Fruit fly (Drosophila melanogaster): Measurements from ENCODE around the gene CtIP.

CtIP gene

DNA sequence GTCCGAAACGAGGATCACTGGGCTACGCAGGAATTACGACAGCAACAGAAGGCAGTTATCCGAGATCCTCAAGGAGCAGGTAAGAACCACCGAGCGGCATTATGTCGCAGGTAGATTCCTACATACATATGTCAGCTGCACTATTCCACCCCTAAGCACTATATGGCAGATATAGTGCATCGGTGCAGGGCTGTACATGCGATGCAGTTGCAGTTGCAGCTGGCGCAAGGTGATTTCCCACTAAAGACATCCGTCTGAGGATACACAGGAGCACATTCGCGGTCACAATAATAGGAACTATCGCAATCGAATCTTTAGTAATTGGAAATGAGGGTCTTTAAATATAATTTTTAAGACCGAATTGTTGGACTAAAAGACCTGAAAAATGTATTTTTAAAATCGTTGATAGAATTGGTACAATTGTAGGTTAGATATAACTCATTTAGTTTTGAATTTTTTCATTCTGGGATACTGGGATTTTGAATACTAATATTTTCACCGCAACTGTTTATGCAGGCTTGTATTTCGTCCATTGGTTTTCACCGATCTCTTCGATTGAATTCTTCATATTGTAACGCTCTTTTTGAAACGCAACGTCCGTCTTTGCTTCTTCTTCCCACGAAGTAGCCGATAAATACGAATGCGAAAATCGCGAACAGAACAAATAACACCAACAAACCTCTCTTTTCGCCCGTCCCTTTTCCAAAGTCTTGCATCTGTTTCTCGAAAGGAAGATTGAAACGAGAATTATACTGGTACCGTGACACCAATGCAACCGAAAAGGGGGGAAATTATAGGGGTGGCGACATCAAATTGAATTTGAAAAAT lies 33.2 kb upstream of the CtIP start (continued):
- TF ChIP-seq trem (tag; optimal IDR thresholded peaks at IDR 0.05) (peak; percentile 65), CG17829 (tag; optimal IDR thresholded peaks at IDR 0.05) (peak; percentile 66), HLH54F (GFP tag; optimal IDR thresholded peaks at IDR 0.05) (no peak), CG7839 (tag; optimal IDR thresholded peaks at IDR 0.05) (peak; percentile 43), salm (tag; optimal IDR thresholded peaks at IDR 0.05) (no peak), Optix (GFP tag; IDR thresholded peaks at IDR 0.05) (no peak), lilli (GFP tag; optimal IDR thresholded peaks at IDR 0.05) (no peak), NFAT (GFP tag; IDR thresholded peaks at IDR 0.05) (no peak), Hey (tag; optimal IDR thresholded peaks at IDR 0.05) (no peak), Abd-B (GFP tag; optimal IDR thresholded peaks at IDR 0.05) (no peak), shn (GFP tag; optimal IDR thresholded peaks at IDR 0.05) (no peak), zen (tag; optimal IDR thresholded peaks at IDR 0.05) (peak; percentile 93), Dip2 (GFP tag; IDR thresholded peaks at IDR 0.05) (no peak), CG4617 (GFP tag; optimal IDR thresholded peaks at IDR 0.05; ENCODE audit: borderline replicate concordance) (no peak), ems (GFP tag; optimal IDR thresholded peaks at IDR 0.05) (no peak), nerfin-1 (tag; optimal IDR thresholded peaks at IDR 0.05) (no peak), Fer3 (tag; optimal IDR thresholded peaks at IDR 0.05) (no peak), bbx (GFP tag; IDR thresholded peaks at IDR 0.05; ENCODE audit: partially characterized antibody) (no peak), run (tag; optimal IDR thresholded peaks at IDR 0.05) (no peak), chif (GFP tag; optimal IDR thresholded peaks at IDR 0.05) (peak in 1 of 2 experiments; percentile 57), exex (tag; optimal IDR thresholded peaks at IDR 0.05) (no peak), CG2199 (GFP tag; IDR thresholded peaks at IDR 0.05) (peak; percentile 79; the same call in 1 of the 3 replicates), CG34224 (GFP tag; IDR thresholded peaks at IDR 0.05; ENCODE audit: partially characterized antibody) (no peak), gsb-n (tag; optimal IDR thresholded peaks at IDR 0.05) (peak; percentile 47), CG13775 (GFP tag; optimal IDR thresholded peaks at IDR 0.05) (peak; percentile 45), CG10147 (GFP tag; optimal IDR thresholded peaks at IDR 0.05) (no peak), Atf-2 (GFP tag; optimal IDR thresholded peaks at IDR 0.05) (no peak), CG10209 (GFP tag; optimal IDR thresholded peaks at IDR 0.05) (peak; percentile 40), amos (GFP tag; IDR thresholded peaks at IDR 0.05; ENCODE audit: partially characterized antibody) (0 out of 2 replicates have a peak, but pooled peaks have one; percentile 39), gcm (GFP tag; optimal IDR thresholded peaks at IDR 0.05) (peak; percentile 66), CG12236 (GFP tag; optimal IDR thresholded peaks at IDR 0.05) (peak; percentile 6), cwo (GFP tag; optimal IDR thresholded peaks at IDR 0.05) (no peak), corto (GFP tag; optimal IDR thresholded peaks at IDR 0.05) (peak; percentile 57), Bdp1 (GFP tag; optimal IDR thresholded peaks at IDR 0.05) (no peak), ara (GFP tag; IDR thresholded peaks at IDR 0.05) (no peak), CG17612 (GFP tag; IDR thresholded peaks at IDR 0.05) (no peak), pros (GFP tag; optimal IDR thresholded peaks at IDR 0.05) (peak; percentile 91), gsb (GFP tag; IDR thresholded peaks at IDR 0.05) (no peak), ci (GFP tag; IDR thresholded peaks at IDR 0.05) (no peak), ab (GFP tag; optimal IDR thresholded peaks at IDR 0.05) (no peak), CG15696 (tag; optimal IDR thresholded peaks at IDR 0.05) (peak; percentile 95), GATAe (GFP tag; conservative IDR thresholded peaks at IDR 0.05) (no peak), CG15601 (tag; optimal IDR thresholded peaks at IDR 0.05) (no peak), sqz (GFP tag; optimal IDR thresholded peaks at IDR 0.05) (no peak), CG16863 (GFP tag; optimal IDR thresholded peaks at IDR 0.05) (no peak), CG3407 (GFP tag; optimal IDR thresholded peaks at IDR 0.05) (no peak), ken (GFP tag; IDR thresholded peaks at IDR 0.05) (0 out of 3 replicates have a peak, but pooled peaks have one; percentile 13), CG7556 (GFP tag; optimal IDR thresholded peaks at IDR 0.05) (no peak), esg (GFP tag; conservative IDR thresholded peaks at IDR 0.05) (0 out of 2 replicates have a peak, but pooled peaks have one; percentile 10)
